Worm (Caenorhabditis elegans) whole organism, early embryonic: ENCODE results near the gene T12G3.2.

ENCODE experiments used
- B0310.2 ChIP-seq: sonication (generic microtip); optimal IDR thresholded peaks from 2 replicates; lab custom pipeline; 2016; ENCODE audit warnings: mild to moderate bottlenecking, missing genetic modification characterization, missing compliant biosample characterization
- F13C5.2 ChIP-seq: sonication (generic microtip); optimal IDR thresholded peaks from 2 replicates; lab custom pipeline; 2017; ENCODE audit warnings: mild to moderate bottlenecking, missing genetic modification characterization, inconsistent platforms, missing compliant biosample characterization
- aly-1 ChIP-seq: sonication (generic microtip); optimal IDR thresholded peaks from 2 replicates; lab custom pipeline; 2016; ENCODE audit warnings: missing genetic modification characterization, missing compliant biosample characterization
- ama-1 ChIP-seq: fragments of 150-350 bp; optimal IDR thresholded peaks from 2 replicates; lab custom pipeline; 2014
- ceh-13 ChIP-seq: fragments of 200-800 bp; sonication (Bioruptor generic); optimal IDR thresholded peaks from 2 replicates; lab custom pipeline; 2018; ENCODE audit warnings: mild to moderate bottlenecking, missing genetic modification characterization, missing compliant biosample characterization
- ceh-36 ChIP-seq: sonication (generic microtip); optimal IDR thresholded peaks from 2 replicates; lab custom pipeline; 2016; ENCODE audit warnings: missing genetic modification characterization, inconsistent platforms, missing compliant biosample characterization
- ets-7 ChIP-seq: sonication (generic microtip); optimal IDR thresholded peaks from 2 replicates; lab custom pipeline; 2016; ENCODE audit warnings: missing genotype, missing genetic modification characterization, missing compliant biosample characterization
- flt-1 ChIP-seq: fragments of 200-800 bp; sonication (Bioruptor generic); IDR thresholded peaks from 2 replicates; pipeline ENCODE4 v1.3.6; 2022; ENCODE audit warnings: missing genetic modification characterization, missing compliant biosample characterization
- hmbx-1 ChIP-seq: sonication (generic microtip); optimal IDR thresholded peaks from 2 replicates; lab custom pipeline; 2016; ENCODE audit warnings: mild to moderate bottlenecking, missing genetic modification characterization, missing compliant biosample characterization
- hmg-4 ChIP-seq: fragments of 200-800 bp; sonication (Bioruptor generic); optimal IDR thresholded peaks from 2 replicates; lab custom pipeline; 2018; ENCODE audit warnings: mild to moderate bottlenecking, missing genetic modification characterization, missing compliant biosample characterization
- hnd-1 ChIP-seq: sonication (generic microtip); optimal IDR thresholded peaks from 2 replicates; lab custom pipeline; 2016; ENCODE audit warnings: missing genetic modification characterization, missing compliant biosample characterization
- pes-1 ChIP-seq: fragments of 200-800 bp; sonication (Bioruptor generic); IDR thresholded peaks from 2 replicates; pipeline ENCODE4 v1.3.6; 2022; ENCODE audit warnings: missing genetic modification reagents, missing genetic modification characterization, missing compliant biosample characterization
- scrt-1 ChIP-seq: fragments of 200-800 bp; sonication (Bioruptor generic); IDR thresholded peaks from 2 replicates; pipeline ENCODE4 v1.3.6; 2022; ENCODE audit warnings: missing genetic modification characterization, missing compliant biosample characterization
- sea-1 ChIP-seq: fragments of 200-800 bp; sonication (Bioruptor generic); conservative IDR thresholded peaks from 2 replicates; pipeline ENCODE4 v1.3.6; 2022; ENCODE audit warnings: missing genetic modification characterization, missing compliant biosample characterization
- tbx-11 ChIP-seq: fragments of 200-800 bp; sonication (Bioruptor generic); IDR thresholded peaks from 2 replicates; pipeline ENCODE4 v1.3.6; 2022; ENCODE audit warnings: missing genetic modification characterization, missing compliant biosample characterization
- tbx-37 ChIP-seq: fragments of 200-800 bp; sonication (Bioruptor generic); conservative IDR thresholded peaks from 2 replicates; pipeline ENCODE4 v1.3.6; 2022; ENCODE audit warnings: missing genetic modification reagents, missing genetic modification characterization, missing compliant biosample characterization
- tra-4 ChIP-seq: sonication (generic microtip); optimal IDR thresholded peaks from 2 replicates; lab custom pipeline; 2017; ENCODE audit warnings: missing genetic modification characterization, missing compliant biosample characterization

The T12G3.2 gene

DNA sequence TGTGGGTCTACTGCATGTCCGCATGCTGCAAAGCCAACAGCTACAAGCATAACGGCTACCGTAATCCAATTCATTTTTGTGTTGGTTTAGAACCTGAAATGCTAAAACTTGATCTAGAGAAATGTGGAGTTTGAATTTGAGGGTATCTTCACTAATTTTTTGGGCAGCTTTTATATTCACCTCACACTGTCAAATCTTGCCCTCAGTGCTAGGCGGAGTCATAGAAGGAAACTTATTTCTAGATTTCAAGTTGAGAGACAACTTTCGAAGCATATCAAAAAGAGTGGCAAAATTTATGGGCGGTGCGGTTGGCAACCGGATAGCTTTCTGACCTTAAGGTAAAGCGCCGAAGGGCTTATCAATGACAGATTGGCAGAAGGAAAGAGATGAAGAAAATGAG, 31.2 kb downstream of the T12G3.2 start, which contains the start of gene lips-6:
lips-6 (minus strand) TSS at position 101 of the 400 bp plus-strand sequence.
- no peak for TF ChIP-seq aly-1 (tag; lab: Kevin White, UChicago)
- TF ChIP-seq hnd-1 (tag; lab: Kevin White, UChicago) = no peak
- no peak for TF ChIP-seq hmbx-1 (tag; lab: Kevin White, UChicago)
- TF ChIP-seq tbx-11 = no peak
- TF ChIP-seq tbx-37 (GFP tag; lab: Robert Waterston, UW) = no peak
- TF ChIP-seq flt-1 (GFP tag; lab: Robert Waterston, UW) = no peak
- no peak for TF ChIP-seq hmg-4 (GFP tag; lab: Kevin White, UChicago)
- no peak for TF ChIP-seq pes-1
- no peak for TF ChIP-seq ceh-36 (tag; lab: Kevin White, UChicago)
- no peak for TF ChIP-seq B0310.2 (tag; lab: Kevin White, UChicago)
- no peak for TF ChIP-seq ama-1 (lab: Kevin White, UChicago)
- no peak for TF ChIP-seq ceh-13
- TF ChIP-seq ets-7 = no peak
- no peak for TF ChIP-seq sea-1 (GFP tag; lab: Robert Waterston, UW)
- TF ChIP-seq scrt-1 (GFP tag; lab: Robert Waterston, UW) = no peak
- no peak for TF ChIP-seq F13C5.2 (tag; lab: Kevin White, UChicago)
- TF ChIP-seq tra-4 (tag; lab: Kevin White, UChicago) = no peak

DNA sequence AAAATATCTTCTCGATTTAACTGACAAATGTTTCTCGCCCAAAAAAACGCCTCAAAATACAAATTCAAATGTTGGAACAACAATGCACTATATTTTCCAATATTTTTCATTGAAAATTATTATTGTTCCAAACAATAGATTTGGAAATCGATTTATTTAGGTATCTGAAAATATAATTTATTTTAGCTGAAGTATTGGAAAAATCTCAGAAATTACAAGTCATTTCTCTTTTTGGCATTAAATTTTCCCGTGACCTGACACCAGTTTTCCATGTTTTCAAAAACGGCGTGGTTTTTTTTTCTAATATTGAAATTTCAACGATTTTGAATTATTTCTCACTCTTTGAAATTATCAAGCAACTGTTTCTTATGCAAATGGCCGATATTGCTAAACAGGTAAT, 33.6 kb downstream of the T12G3.2 start, which contains the start of gene spe-17:
spe-17 (plus strand) TSS at position 301 of the 400 bp plus-strand sequence.
- no peak for TF ChIP-seq tbx-37 (GFP tag; lab: Robert Waterston, UW)
- TF ChIP-seq hmg-4 (GFP tag; lab: Kevin White, UChicago) = no peak
- TF ChIP-seq ama-1 (lab: Kevin White, UChicago) = no peak
- TF ChIP-seq F13C5.2 (tag; lab: Kevin White, UChicago) = no peak
- no peak for TF ChIP-seq ceh-36 (tag; lab: Kevin White, UChicago)
- no peak for TF ChIP-seq ets-7
- no peak for TF ChIP-seq sea-1 (GFP tag; lab: Robert Waterston, UW)
- TF ChIP-seq flt-1 (GFP tag; lab: Robert Waterston, UW) = no peak
- no peak for TF ChIP-seq hmbx-1 (tag; lab: Kevin White, UChicago)

- no peak for TF ChIP-seq hnd-1 (tag; lab: Kevin White, UChicago)
- no peak for TF ChIP-seq scrt-1 (GFP tag; lab: Robert Waterston, UW)
- TF ChIP-seq B0310.2 (tag; lab: Kevin White, UChicago) = no peak
- TF ChIP-seq ceh-13 = no peak
Observed at ce11 chrIV:12012439-12013003, 34.2 kb downstream of the T12G3.2 start.

ce11 chrIV:12010859-12011258, 35.9 kb downstream of the T12G3.2 start, which contains the start of the genes ZK617.26 and unc-22:
Gene ZK617.26 (minus strand): TSS chrIV:12010959.
Gene unc-22 (minus strand): TSS chrIV:12011007.
- no peak for TF ChIP-seq aly-1 (tag; lab: Kevin White, UChicago)

ce11 chrIV:12010377-12010776, 36.4 kb downstream of the T12G3.2 start:
- no peak for TF ChIP-seq aly-1 (tag; lab: Kevin White, UChicago)
- no peak for TF ChIP-seq ceh-36 (tag; lab: Kevin White, UChicago)
- no peak for TF ChIP-seq F13C5.2 (tag; lab: Kevin White, UChicago)
- 0 out of 2 replicates have a peak, but pooled peaks have one; percentile 6 for TF ChIP-seq scrt-1 (GFP tag; lab: Robert Waterston, UW)

DNA sequence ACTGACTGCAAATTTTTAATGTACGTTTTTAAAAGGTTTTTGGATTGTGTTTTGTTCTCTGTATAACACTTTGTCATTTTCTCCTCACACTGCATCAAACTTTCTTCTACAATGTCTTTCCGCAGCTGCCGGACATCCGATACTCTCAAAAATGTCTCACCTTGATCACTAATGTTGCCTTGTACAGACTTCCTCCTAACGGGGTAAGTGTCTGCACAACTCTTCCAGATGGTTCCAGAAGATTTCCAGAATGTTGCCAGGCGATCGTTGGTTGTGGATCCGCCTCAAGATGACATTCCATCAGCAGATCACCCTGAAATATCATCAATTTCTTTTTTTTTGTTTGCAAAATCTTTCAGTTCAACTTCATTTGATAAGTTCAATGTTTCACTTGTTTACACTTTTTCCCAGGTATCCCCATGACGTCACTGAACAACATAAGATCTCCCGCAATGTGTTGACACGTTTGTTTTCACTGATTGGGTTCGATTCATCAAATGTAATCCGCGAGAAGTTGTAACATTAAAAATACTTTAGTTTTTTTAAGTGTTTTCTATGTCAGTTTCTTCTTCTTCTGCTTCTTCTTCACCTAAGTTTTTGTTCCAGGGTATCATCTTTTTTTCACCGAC, 37.6 kb downstream of the T12G3.2 start:
- TF ChIP-seq aly-1 (tag; lab: Kevin White, UChicago) = no peak
- no peak for TF ChIP-seq tra-4 (tag; lab: Kevin White, UChicago)
- no peak for TF ChIP-seq hnd-1 (tag; lab: Kevin White, UChicago)
- TF ChIP-seq tbx-11 = no peak
- TF ChIP-seq scrt-1 (GFP tag; lab: Robert Waterston, UW) = no peak

DNA sequence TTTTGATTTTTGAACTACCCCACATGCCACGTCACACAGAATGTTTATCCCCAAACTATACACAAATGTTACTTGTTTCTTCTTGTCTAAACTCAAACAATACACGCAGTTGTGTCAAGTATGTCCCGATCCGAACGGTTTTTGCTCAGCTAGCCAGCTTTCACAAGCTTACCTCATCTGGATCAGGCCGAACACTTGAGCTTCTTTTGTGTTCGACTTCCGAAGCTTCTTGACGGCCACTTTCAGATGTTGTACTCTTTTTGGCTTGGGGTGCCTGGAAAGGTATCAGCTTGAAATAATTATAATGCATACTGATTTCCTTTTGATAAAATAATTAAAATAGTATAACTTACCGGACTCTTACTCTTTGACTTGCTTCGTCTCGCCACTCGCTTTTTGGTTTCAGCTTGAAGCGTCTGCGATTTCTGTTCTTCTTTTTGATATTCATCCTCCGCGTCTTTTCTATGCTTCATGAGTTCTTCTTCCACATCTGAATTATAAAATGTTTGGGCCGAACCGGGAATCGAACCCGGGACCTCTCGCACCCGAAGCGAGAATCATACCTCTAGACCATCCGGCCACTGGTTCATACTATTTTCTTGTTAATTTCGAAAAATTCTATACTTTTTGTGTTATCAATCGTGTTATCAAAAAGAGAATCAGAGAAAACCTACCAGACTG, 41.5 kb downstream of the T12G3.2 start:
- TF ChIP-seq ets-7 (no peak), B0310.2 (tag; lab: Kevin White, UChicago) (no peak), ceh-13 (no peak), tbx-37 (GFP tag; lab: Robert Waterston, UW) (no peak), sea-1 (GFP tag; lab: Robert Waterston, UW) (no peak), flt-1 (GFP tag; lab: Robert Waterston, UW) (no peak), scrt-1 (GFP tag; lab: Robert Waterston, UW) (no peak), pes-1 (no peak), tra-4 (tag; lab: Kevin White, UChicago) (no peak)
